Fruit fly (Drosophila melanogaster) whole organism, pupa: ENCODE measurements around the gene CG13288.
A peak's percentile ranks its signal among the peaks of the same experiment; 100 is the strongest.

ENCODE experiments used
- CG10348 ChIP-seq: fragments of 200-800 bp; sonication (Bioruptor generic); IDR thresholded peaks from 2 replicates; pipeline ENCODE4 v1.3.6; 2022; ENCODE audit warnings: missing biosample characterization, missing genetic modification characterization
- CG12605 ChIP-seq: fragments of 200-800 bp; sonication (Bioruptor generic); IDR thresholded peaks from 2 replicates; pipeline ENCODE4 v1.3.6; 2022; ENCODE audit warnings: missing biosample characterization, missing genetic modification characterization
- CG13204 ChIP-seq: fragments of 200-800 bp; sonication (Bioruptor generic); optimal IDR thresholded peaks from 2 replicates; lab custom pipeline; 2018; ENCODE audit warnings: missing biosample characterization, mild to moderate bottlenecking, missing genetic modification characterization, moderate library complexity
- CG14655 ChIP-seq: fragments of 200-800 bp; sonication (Bioruptor generic); optimal IDR thresholded peaks from 3 replicates; lab custom pipeline; 2017; ENCODE audit warnings: mild to moderate bottlenecking, missing biosample characterization, missing genetic modification reagents, missing genetic modification characterization
- CG15710 ChIP-seq: fragments of 200-800 bp; sonication (Bioruptor generic); optimal IDR thresholded peaks from 2 replicates; lab custom pipeline; 2018; ENCODE audit warnings: missing biosample characterization, mild to moderate bottlenecking, missing genetic modification characterization, moderate library complexity
- CG17806 ChIP-seq: fragments of 200-800 bp; sonication (Bioruptor generic); optimal IDR thresholded peaks from 2 replicates; lab custom pipeline; 2018; ENCODE audit warnings: missing biosample characterization, mild to moderate bottlenecking, missing genetic modification characterization, moderate library complexity
- CG32121 ChIP-seq: fragments of 200-800 bp; sonication (Bioruptor generic); IDR thresholded peaks from 2 replicates; pipeline ENCODE4 v1.3.6; 2022; ENCODE audit warnings: missing biosample characterization, missing genetic modification characterization
- CG34367 ChIP-seq: fragments of 200-800 bp; sonication (Bioruptor generic); optimal IDR thresholded peaks from 2 replicates; lab custom pipeline; 2018; ENCODE audit warnings: missing biosample characterization, mild to moderate bottlenecking, missing genetic modification characterization
- CG4496 ChIP-seq: fragments of 200-800 bp; sonication (Bioruptor generic); IDR thresholded peaks from 3 replicates; pipeline ENCODE4 v1.3.6; 2022; ENCODE audit warnings: missing biosample characterization, missing genetic modification characterization
- CG8159 ChIP-seq: fragments of 200-800 bp; sonication (Bioruptor generic); optimal IDR thresholded peaks from 3 replicates; lab custom pipeline; 2018; ENCODE audit warnings: missing biosample characterization, mild to moderate bottlenecking, missing genetic modification characterization, moderate library complexity
- CG8301 ChIP-seq: fragments of 200-800 bp; sonication (Bioruptor generic); optimal IDR thresholded peaks from 2 replicates; lab custom pipeline; 2018; ENCODE audit warnings: missing biosample characterization, mild to moderate bottlenecking, missing genetic modification characterization
- CG9948 ChIP-seq: fragments of 200-800 bp; sonication (Bioruptor generic); optimal IDR thresholded peaks from 2 replicates; lab custom pipeline; 2018; ENCODE audit warnings: missing biosample characterization, mild to moderate bottlenecking, missing genetic modification characterization, moderate library complexity
- EcR ChIP-seq: fragments of 200-800 bp; sonication (Bioruptor generic); optimal IDR thresholded peaks from 3 replicates; lab custom pipeline; 2019; ENCODE audit warnings: missing biosample characterization, missing genetic modification characterization, mild to moderate bottlenecking, moderate library complexity, missing genetic modification reagents
- Ets98B ChIP-seq: fragments of 200-800 bp; sonication (Bioruptor generic); IDR thresholded peaks from 2 replicates; pipeline ENCODE4 v1.3.6; 2022; ENCODE audit warnings: missing biosample characterization, missing genetic modification characterization
- Pif1A ChIP-seq: fragments of 200-800 bp; sonication (Bioruptor generic); optimal IDR thresholded peaks from 3 replicates; lab custom pipeline; 2016; ENCODE audit warnings: missing biosample characterization, missing genetic modification characterization
- Pif1B ChIP-seq: fragments of 200-800 bp; sonication (Bioruptor generic); optimal IDR thresholded peaks from 3 replicates; lab custom pipeline; 2016; ENCODE audit warnings: missing biosample characterization, missing genetic modification characterization
- Snoo ChIP-seq: fragments of 200-800 bp; sonication (Bioruptor generic); optimal IDR thresholded peaks from 3 replicates; lab custom pipeline; 2017; ENCODE audit warnings: missing biosample characterization, mild to moderate bottlenecking, missing genetic modification characterization, inconsistent platforms
- fd96Ca ChIP-seq: fragments of 200-800 bp; sonication (Bioruptor generic); IDR thresholded peaks from 3 replicates; pipeline ENCODE4 v1.3.6; 2022; ENCODE audit warnings: missing biosample characterization, missing genetic modification characterization
- gl ChIP-seq: fragments of 200-800 bp; sonication (Bioruptor generic); optimal IDR thresholded peaks from 2 replicates; lab custom pipeline; 2018; ENCODE audit warnings: missing biosample characterization, mild to moderate bottlenecking, missing genetic modification characterization
- rn ChIP-seq: fragments of 200-800 bp; sonication (Bioruptor generic); IDR thresholded peaks from 2 replicates; pipeline ENCODE4 v1.3.6; 2022; ENCODE audit warnings: missing biosample characterization, missing genetic modification characterization

Gene CG13288

dm6 chr3L:5902189-5902765 is 4.9 kb upstream of the CG13288 start, which contains the start of gene QC:
Gene QC (minus strand): TSS chr3L:5902456.
- TF ChIP-seq CG4496 (GFP tag; lab: Robert Waterston, UW) (0 out of 3 replicates have a peak, but pooled peaks have one; percentile 47), CG13204 (GFP tag; lab: Kevin White, UChicago) (no peak), CG17806 (no peak), Pif1A (no peak), Ets98B (GFP tag; lab: Robert Waterston, UW) (no peak; the same call in 1 of the 2 replicates), CG32121 (no peak; the same call in 1 of the 2 replicates)

DNA sequence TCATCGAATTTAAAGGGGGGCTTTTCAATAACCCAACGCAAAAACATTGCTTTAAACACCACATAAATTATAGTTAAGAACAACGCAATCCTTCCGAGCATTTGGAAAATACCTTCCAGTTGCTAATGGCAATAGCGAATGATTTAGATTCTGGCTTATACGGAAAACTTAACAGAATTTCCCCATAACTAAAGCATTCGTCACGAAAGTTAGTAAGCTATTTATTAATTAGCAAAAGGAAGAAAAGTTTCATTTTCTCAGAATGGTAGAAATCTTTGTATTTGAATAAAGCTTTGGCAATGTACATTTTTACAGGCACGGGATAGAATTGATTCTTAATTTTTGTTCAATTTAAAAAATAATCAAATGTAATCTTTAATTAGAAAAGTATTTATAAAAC is 3.2 kb upstream of the CG13288 start, which contains the start of gene CG32413:
Gene CG32413 (minus strand): TSS at position 101 of the 400 bp plus-strand sequence.
- TF ChIP-seq CG12605 (GFP tag; lab: Robert Waterston, UW) (no peak), CG34367 (tag; lab: Kevin White, UChicago) (no peak)

dm6 chr3L:5906599-5906998 is 582 bp upstream of the CG13288 start, which contains the start of gene CG10486:
Gene CG10486 (minus strand): TSS chr3L:5906699.
- no peak for TF ChIP-seq Pif1A
- no peak for TF ChIP-seq fd96Ca (GFP tag; lab: Robert Waterston, UW)
- no peak for TF ChIP-seq CG32121
- TF ChIP-seq CG8301 (tag; lab: Kevin White, UChicago): no peak
- TF ChIP-seq CG17806: no peak
- TF ChIP-seq rn (GFP tag; lab: Robert Waterston, UW): no peak
- TF ChIP-seq CG4496 (GFP tag; lab: Robert Waterston, UW): no peak
- TF ChIP-seq gl (tag; lab: Kevin White, UChicago): no peak
- TF ChIP-seq EcR (GFP tag; lab: Kevin White, UChicago): no peak
- TF ChIP-seq CG13204 (GFP tag; lab: Kevin White, UChicago): no peak
- no peak for TF ChIP-seq Ets98B (GFP tag; lab: Robert Waterston, UW)
- no peak for TF ChIP-seq CG14655 (GFP tag; lab: Kevin White, UChicago)

DNA sequence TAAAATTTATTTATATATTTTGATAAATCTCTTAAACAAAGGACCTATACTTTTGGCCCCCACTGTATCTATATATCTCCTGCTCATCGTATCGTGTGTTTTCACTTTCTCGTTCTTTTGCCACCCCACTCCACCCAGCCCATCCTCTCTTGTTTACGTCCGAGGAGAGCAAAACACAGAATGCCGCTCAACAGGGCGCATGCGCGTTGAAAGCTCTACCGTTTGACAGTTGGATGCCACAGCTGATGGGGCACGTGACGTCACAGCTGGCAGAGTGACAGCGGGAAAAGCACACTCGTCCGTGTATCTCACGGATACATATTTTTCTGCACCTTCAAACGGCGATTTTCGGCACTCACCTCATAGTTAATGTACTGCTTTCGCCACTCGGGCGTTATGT is 13.6 kb downstream of the CG13288 start:
- no peak for TF ChIP-seq rn (GFP tag; lab: Robert Waterston, UW)
- TF ChIP-seq, all 21 proteins: peak for 0

DNA sequence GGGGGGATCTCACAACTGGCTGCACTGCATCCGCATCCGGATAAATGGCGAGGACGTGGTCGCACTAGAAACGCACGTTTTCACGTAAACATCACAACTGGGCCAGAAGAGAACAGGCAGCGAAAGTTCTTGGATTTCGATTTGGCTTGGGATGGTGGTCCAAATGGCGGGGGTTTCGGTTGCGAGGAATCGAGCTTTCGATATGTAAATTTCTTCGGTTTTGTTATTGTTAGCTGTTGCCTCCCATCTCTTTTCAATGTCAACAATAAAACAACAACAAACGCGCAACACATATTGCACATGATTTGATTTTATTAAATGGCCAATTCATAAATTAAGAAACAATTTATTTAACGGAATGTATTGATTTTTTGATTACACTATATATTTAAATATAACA is 14.0 kb downstream of the CG13288 start, which contains the start of gene PXo:
Gene PXo (minus strand): TSS at position 101 of the 400 bp plus-strand sequence.
- no peak for TF ChIP-seq Snoo (tag; lab: Kevin White, UChicago)
- no peak for TF ChIP-seq fd96Ca (GFP tag; lab: Robert Waterston, UW)
- no peak for TF ChIP-seq CG4496 (GFP tag; lab: Robert Waterston, UW)
- no peak for TF ChIP-seq gl (tag; lab: Kevin White, UChicago)
- TF ChIP-seq EcR (GFP tag; lab: Kevin White, UChicago): no peak
- no peak for TF ChIP-seq CG9948

DNA sequence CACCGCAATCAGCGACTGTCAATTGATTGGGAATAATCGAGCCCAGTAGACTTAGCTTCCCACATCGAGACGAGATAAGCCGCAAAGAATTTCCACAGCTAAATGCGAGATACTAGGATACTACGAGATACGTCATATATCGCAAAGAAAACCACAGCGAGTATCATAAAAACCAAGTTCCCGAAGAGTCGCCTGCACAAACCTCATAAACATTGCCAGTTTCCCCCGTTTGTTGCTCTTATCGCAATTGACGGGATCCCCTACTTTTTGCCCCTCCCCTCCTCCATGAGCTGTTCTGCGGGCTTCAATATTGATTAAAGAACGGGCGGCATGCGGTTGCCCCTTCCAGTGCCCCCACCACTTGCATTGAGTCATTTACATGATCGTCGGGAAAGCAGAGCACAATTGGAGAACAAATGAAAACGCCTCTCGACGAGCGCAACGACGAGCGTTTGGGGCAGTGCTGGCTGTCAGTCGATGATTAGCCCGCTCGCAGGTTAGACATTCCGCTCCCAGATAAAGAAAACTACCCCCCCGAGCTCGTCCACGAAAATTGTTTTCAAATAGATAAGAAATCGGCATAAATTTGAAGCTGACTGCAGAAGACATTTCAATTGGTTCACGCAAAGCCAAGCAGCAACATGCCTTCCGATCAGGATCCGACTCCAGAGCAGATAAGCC is 15.0 kb downstream of the CG13288 start, which contains the start of gene CG32407:
Gene CG32407 (plus strand): TSS at position 51 of the 681 bp plus-strand sequence.
- 0 out of 3 replicates have a peak, but pooled peaks have one; percentile 42 for TF ChIP-seq fd96Ca (GFP tag; lab: Robert Waterston, UW)
- TF ChIP-seq CG8159 (tag; lab: Kevin White, UChicago): no peak
- TF ChIP-seq rn (GFP tag; lab: Robert Waterston, UW): no peak
- TF ChIP-seq EcR (GFP tag; lab: Kevin White, UChicago): no peak
- no peak for TF ChIP-seq gl (tag; lab: Kevin White, UChicago)
- no peak for TF ChIP-seq CG10348
- 0 out of 2 replicates have a peak, but pooled peaks have one; percentile 11 for TF ChIP-seq CG32121
- no peak for TF ChIP-seq CG8301 (tag; lab: Kevin White, UChicago)
- TF ChIP-seq CG34367 (tag; lab: Kevin White, UChicago): peak; percentile 21
- TF ChIP-seq CG17806: no peak
- TF ChIP-seq CG13204 (GFP tag; lab: Kevin White, UChicago): peak; percentile 76
- no peak for TF ChIP-seq CG14655 (GFP tag; lab: Kevin White, UChicago)
- TF ChIP-seq CG4496 (GFP tag; lab: Robert Waterston, UW): peak; percentile 56; the same call in 1 of the 3 replicates
- TF ChIP-seq CG12605 (GFP tag; lab: Robert Waterston, UW): no peak
- peak; percentile 41; the same call in 1 of the 2 replicates for TF ChIP-seq Ets98B (GFP tag; lab: Robert Waterston, UW)
- TF ChIP-seq Pif1B (GFP tag; lab: Kevin White, UChicago): no peak
- no peak for TF ChIP-seq CG15710 (tag; lab: Kevin White, UChicago)

dm6 chr3L:5923646-5924122 is 16.5 kb downstream of the CG13288 start, which contains the start of gene CG33523:
Gene CG33523 (plus strand): TSS chr3L:5923862.
- TF ChIP-seq CG14655 (GFP tag; lab: Kevin White, UChicago) (no peak), CG32121 (0 out of 2 replicates have a peak, but pooled peaks have one; percentile 19)
